Worm (Caenorhabditis elegans): ENCODE measurements around the gene imb-2.
A peak's percentile ranks its signal among the peaks of the same experiment; 100 is the strongest.

Gene imb-2

ce11 chrII:14357936-14358416 lies 7.5 kb upstream of the imb-2 start, which contains the start of the genes agl-1 and pfs-2:
TSS of gene agl-1 (minus strand) at chrII:14358113.
TSS of gene pfs-2 (plus strand) at chrII:14358366.
- TF ChIP-seq hlh-13 (GFP tag; optimal IDR thresholded peaks at IDR 0.05), result no peak
- TF ChIP-seq rnt-1 (tag; optimal IDR thresholded peaks at IDR 0.05), result peak; percentile 21
- TF ChIP-seq elt-2 (tag; optimal IDR thresholded peaks at IDR 0.05), result peak; percentile 42
- peak; percentile 77 for TF ChIP-seq nfya-1 (tag; optimal IDR thresholded peaks at IDR 0.05)
- TF ChIP-seq ceh-24 (tag; optimal IDR thresholded peaks at IDR 0.05), result no peak
- no peak for TF ChIP-seq npax-4 (tag; optimal IDR thresholded peaks at IDR 0.05)
- TF ChIP-seq ztf-16 (tag; optimal IDR thresholded peaks at IDR 0.05), result no peak
- TF ChIP-seq nhr-232 (tag; optimal IDR thresholded peaks at IDR 0.05), result no peak
- peak; percentile 11 for TF ChIP-seq pat-9 (tag; optimal IDR thresholded peaks at IDR 0.05)
- no peak for TF ChIP-seq pha-2 (tag; optimal IDR thresholded peaks at IDR 0.05)
- peak; percentile 43 for TF ChIP-seq hlh-30 (tag; optimal IDR thresholded peaks at IDR 0.05; ENCODE audit: insufficient read depth)
- TF ChIP-seq ama-1 (optimal IDR thresholded peaks at IDR 0.05), result no peak
- no peak for TF ChIP-seq dve-1 (tag; optimal IDR thresholded peaks at IDR 0.05)
- TF ChIP-seq K02D7.2 (tag; optimal IDR thresholded peaks at IDR 0.05), result no peak
- peak; percentile 21 for TF ChIP-seq unc-86 (tag; optimal IDR thresholded peaks at IDR 0.05)
- TF ChIP-seq ref-2 (tag; optimal IDR thresholded peaks at IDR 0.05), result peak; percentile 7
- TF ChIP-seq unc-42 (tag; optimal IDR thresholded peaks at IDR 0.05), result peak; percentile 10
- no peak for TF ChIP-seq tbx-2 (tag; optimal IDR thresholded peaks at IDR 0.05)
- no peak for TF ChIP-seq sox-2 (GFP tag; IDR thresholded peaks at IDR 0.05)
- peak; percentile 41 for TF ChIP-seq ceh-31 (tag; optimal IDR thresholded peaks at IDR 0.05)
- TF ChIP-seq ceh-9 (tag; optimal IDR thresholded peaks at IDR 0.05), result no peak
- TF ChIP-seq tbx-7 (tag; optimal IDR thresholded peaks at IDR 0.05), result no peak
- peak; percentile 64 for TF ChIP-seq ceh-18 (tag; optimal IDR thresholded peaks at IDR 0.05)
- TF ChIP-seq ttx-3 (tag; optimal IDR thresholded peaks at IDR 0.05), result peak; percentile 18
- TF ChIP-seq ceh-48 (tag; optimal IDR thresholded peaks at IDR 0.05), result peak; percentile 67
- TF ChIP-seq madf-2 (tag; optimal IDR thresholded peaks at IDR 0.05), result peak; percentile 21
- TF ChIP-seq ceh-6 (GFP tag; optimal IDR thresholded peaks at IDR 0.05), result no peak
- no peak for TF ChIP-seq C38D4.7 (GFP tag; optimal IDR thresholded peaks at IDR 0.05)
- TF ChIP-seq unc-3 (GFP tag; conservative IDR thresholded peaks at IDR 0.05), result no peak
- no peak for TF ChIP-seq unc-3 (tag; optimal IDR thresholded peaks at IDR 0.05)
- TF ChIP-seq ahr-1 (tag; optimal IDR thresholded peaks at IDR 0.05), result no peak
- TF ChIP-seq ceh-34 (tag; optimal IDR thresholded peaks at IDR 0.05), result no peak
- peak; percentile 17 for TF ChIP-seq ceh-14 (tag; optimal IDR thresholded peaks at IDR 0.05)
- peak; percentile 11 for TF ChIP-seq fax-1 (tag; optimal IDR thresholded peaks at IDR 0.05)
- peak; percentile 26 for TF ChIP-seq C08G9.2 (tag; optimal IDR thresholded peaks at IDR 0.05)
- TF ChIP-seq sox-4 (tag; optimal IDR thresholded peaks at IDR 0.05), result peak; percentile 43

ce11 chrII:14359007-14359406 lies 6.5 kb upstream of the imb-2 start:
- TF ChIP-seq ceh-9 (tag; optimal IDR thresholded peaks at IDR 0.05) (no peak), mec-3 (tag; optimal IDR thresholded peaks at IDR 0.05; ENCODE audit: borderline replicate concordance) (no peak), hlh-13 (GFP tag; optimal IDR thresholded peaks at IDR 0.05) (no peak), npax-4 (tag; optimal IDR thresholded peaks at IDR 0.05) (no peak), ceh-30 (tag; optimal IDR thresholded peaks at IDR 0.05) (no peak), rnt-1 (tag; optimal IDR thresholded peaks at IDR 0.05) (no peak), ceh-31 (tag; optimal IDR thresholded peaks at IDR 0.05) (no peak), C38D4.7 (GFP tag; optimal IDR thresholded peaks at IDR 0.05) (no peak), elt-4 (tag; optimal IDR thresholded peaks at IDR 0.05) (no peak), hlh-6 (tag; optimal IDR thresholded peaks at IDR 0.05) (no peak), pros-1 (tag; optimal IDR thresholded peaks at IDR 0.05) (no peak), gmeb-2 (tag; optimal IDR thresholded peaks at IDR 0.05) (no peak)
